In genomic region chrII:7356773-7357172, ce11 we compare ENCODE assay signal across 6 worm cellular contexts.
TF ChIP-seq lines count a peak whose summit lies in the region.

No protein-coding gene starts in this region.

TF ChIP-seq in whole organism, L1 larva, 84 proteins besides CTCF, POLR2A, EP300 and RAD21 (continues in another document):
- TF ChIP-seq mep-1 (tag; optimal IDR thresholded peaks at IDR 0.05; lab: Kevin White, UChicago), result no peak
- TF ChIP-seq nhr-77 (tag; optimal IDR thresholded peaks at IDR 0.05; lab: Kevin White, UChicago), result no peak
- TF ChIP-seq xbp-1 (tag; optimal IDR thresholded peaks at IDR 0.05; lab: Kevin White, UChicago), result peak; percentile 67
- peak; percentile 34 for TF ChIP-seq skn-1 (tag; optimal IDR thresholded peaks at IDR 0.05; lab: Kevin White, UChicago)
- no peak for TF ChIP-seq unc-130 (tag; optimal IDR thresholded peaks at IDR 0.05; lab: Kevin White, UChicago)
- TF ChIP-seq ztf-4 (tag; optimal IDR thresholded peaks at IDR 0.05; lab: Kevin White, UChicago), result no peak
- TF ChIP-seq ceh-63 (GFP tag; optimal IDR thresholded peaks at IDR 0.05; lab: Kevin White, UChicago), result no peak
- TF ChIP-seq lin-14 (GFP tag; optimal IDR thresholded peaks at IDR 0.05; lab: Kevin White, UChicago), result no peak
- TF ChIP-seq ets-5 (GFP tag; IDR thresholded peaks at IDR 0.05; lab: Robert Waterston, UW), result no peak
- TF ChIP-seq nhr-12 (tag; optimal IDR thresholded peaks at IDR 0.05; lab: Kevin White, UChicago), result no peak
- TF ChIP-seq swsn-7 (tag; optimal IDR thresholded peaks at IDR 0.05; lab: Kevin White, UChicago), result no peak
- peak; percentile 30 for TF ChIP-seq snu-23 (GFP tag; optimal IDR thresholded peaks at IDR 0.05; lab: Kevin White, UChicago)
- TF ChIP-seq grh-1 (GFP tag; IDR thresholded peaks at IDR 0.05; lab: Robert Waterston, UW), result no peak
- no peak for TF ChIP-seq aly-2 (tag; optimal IDR thresholded peaks at IDR 0.05; lab: Kevin White, UChicago)
- peak; percentile 9 to 42 (median 33) for TF ChIP-seq dpl-1 (GFP tag; optimal IDR thresholded peaks at IDR 0.05; lab: Kevin White, UChicago)
- peak in 1 of 2 experiments; percentile 80 for TF ChIP-seq lsy-2 (tag; optimal IDR thresholded peaks at IDR 0.05; lab: Kevin White, UChicago)

TF ChIP-seq in whole organism, L2 larva, 48 proteins besides CTCF, POLR2A, EP300 and RAD21:
- TF ChIP-seq sma-3 (GFP tag; optimal IDR thresholded peaks at IDR 0.05; lab: Kevin White, UChicago), result no peak
- peak in 1 of 2 experiments; percentile 60 for TF ChIP-seq lsy-2 (tag; optimal IDR thresholded peaks at IDR 0.05; lab: Kevin White, UChicago)
- TF ChIP-seq R02D3.7 (tag; optimal IDR thresholded peaks at IDR 0.05; lab: Kevin White, UChicago), result peak; percentile 66
- no peak for TF ChIP-seq ama-1 (optimal IDR thresholded peaks at IDR 0.05; lab: Kevin White, UChicago)
- peak; percentile 58 for TF ChIP-seq unc-55 (GFP tag; optimal IDR thresholded peaks at IDR 0.05; lab: Kevin White, UChicago)
- peak; percentile 36 for TF ChIP-seq C34F6.9 (tag; optimal IDR thresholded peaks at IDR 0.05; lab: Kevin White, UChicago)
- TF ChIP-seq Y55F3AM.14 (GFP tag; optimal IDR thresholded peaks at IDR 0.05; lab: Kevin White, UChicago), result no peak
- TF ChIP-seq egl-27 (tag; optimal IDR thresholded peaks at IDR 0.05; lab: Kevin White, UChicago), result no peak
- TF ChIP-seq elt-3 (tag; optimal IDR thresholded peaks at IDR 0.05; lab: Kevin White, UChicago), result no peak
- no peak for TF ChIP-seq F13H6.1 (tag; optimal IDR thresholded peaks at IDR 0.05; lab: Kevin White, UChicago)
- TF ChIP-seq lin-13 (GFP tag; optimal IDR thresholded peaks at IDR 0.05; lab: Kevin White, UChicago), result no peak

TF ChIP-seq in whole organism, L3 larva, 47 proteins besides CTCF, POLR2A, EP300 and RAD21:
- TF ChIP-seq jun-1 (tag; optimal IDR thresholded peaks at IDR 0.05; lab: Kevin White, UChicago), result no peak
- no peak for TF ChIP-seq egl-5 (tag; optimal IDR thresholded peaks at IDR 0.05; lab: Kevin White, UChicago)
- TF ChIP-seq pha-4 (tag; optimal IDR thresholded peaks at IDR 0.05; lab: Kevin White, UChicago), result peak; percentile 48
- TF ChIP-seq lin-15B (tag; optimal IDR thresholded peaks at IDR 0.05; lab: Kevin White, UChicago), result peak; percentile 30
- TF ChIP-seq nfya-1 (tag; optimal IDR thresholded peaks at IDR 0.05; lab: Kevin White, UChicago; ENCODE audit: insufficient read depth), result peak; percentile 38
- peak; percentile 85 for TF ChIP-seq R02D3.7 (tag; optimal IDR thresholded peaks at IDR 0.05; lab: Kevin White, UChicago)
- TF ChIP-seq nhr-76 (tag; optimal IDR thresholded peaks at IDR 0.05; lab: Kevin White, UChicago), result no peak
- peak; percentile 6 for TF ChIP-seq hmg-11 (tag; optimal IDR thresholded peaks at IDR 0.05; lab: Kevin White, UChicago)
- no peak for TF ChIP-seq fos-1 (tag; optimal IDR thresholded peaks at IDR 0.05; lab: Kevin White, UChicago)
- no peak for TF ChIP-seq ceh-82 (tag; optimal IDR thresholded peaks at IDR 0.05; lab: Kevin White, UChicago)
- TF ChIP-seq ztf-11 (tag; optimal IDR thresholded peaks at IDR 0.05; lab: Kevin White, UChicago), result no peak
- TF ChIP-seq fkh-2 (tag; optimal IDR thresholded peaks at IDR 0.05; lab: Kevin White, UChicago), result no peak
- no peak for TF ChIP-seq unc-62 (GFP tag; optimal IDR thresholded peaks at IDR 0.05; lab: Kevin White, UChicago)
- TF ChIP-seq elt-1 (tag; optimal IDR thresholded peaks at IDR 0.05; lab: Kevin White, UChicago), result no peak
- peak; percentile 20 for TF ChIP-seq nhr-23 (tag; optimal IDR thresholded peaks at IDR 0.05; lab: Kevin White, UChicago)

TF ChIP-seq in whole organism, L4 larva, 104 proteins besides CTCF, POLR2A, EP300 and RAD21:
- TF ChIP-seq mes-2 (tag; optimal IDR thresholded peaks at IDR 0.05; lab: Kevin White, UChicago; ENCODE audit: poor library complexity, severe bottlenecking), result peak; percentile 57
- no peak for TF ChIP-seq ceh-62 (tag; optimal IDR thresholded peaks at IDR 0.05; lab: Kevin White, UChicago)
- TF ChIP-seq aha-1 (tag; lab: Kevin White, UChicago), result peak; percentile 53
- TF ChIP-seq R02D3.7 (tag; optimal IDR thresholded peaks at IDR 0.05; lab: Kevin White, UChicago), result peak; percentile 63
- peak; percentile 91 for TF ChIP-seq T20F7.1 (GFP tag; optimal IDR thresholded peaks at IDR 0.05; lab: Kevin White, UChicago)
- TF ChIP-seq Y48G9A.11 (GFP tag; IDR thresholded peaks at IDR 0.05; lab: Robert Waterston, UW), result peak; percentile 99
- no peak for TF ChIP-seq tra-1 (GFP tag; IDR thresholded peaks at IDR 0.05; lab: Robert Waterston, UW)
- TF ChIP-seq nhr-76 (tag; optimal IDR thresholded peaks at IDR 0.05; lab: Kevin White, UChicago), result no peak
- peak in 1 of 2 experiments; percentile 69 for TF ChIP-seq lsy-2 (tag; optimal IDR thresholded peaks at IDR 0.05; lab: Kevin White, UChicago)

TF ChIP-seq in whole organism, mixed stage, embryonic, 35 proteins besides CTCF, POLR2A, EP300 and RAD21:
- TF ChIP-seq nhr-12 (tag; optimal IDR thresholded peaks at IDR 0.05; lab: Kevin White, UChicago) (no peak), lsy-2 (tag; optimal IDR thresholded peaks at IDR 0.05; lab: Kevin White, UChicago) (peak; percentile 30)

TF ChIP-seq in whole organism, young adult, 124 proteins besides CTCF, POLR2A, EP300 and RAD21:
- TF ChIP-seq snpc-4 (GFP tag; optimal IDR thresholded peaks at IDR 0.05; lab: Kevin White, UChicago) (no peak), snpc-4 (tag; optimal IDR thresholded peaks at IDR 0.05; lab: Kevin White, UChicago) (peak in 1 of 4 experiments; percentile 21), madf-8 (GFP tag; conservative IDR thresholded peaks at IDR 0.05; lab: Robert Waterston, UW) (peak; percentile 83), snpc-3.4 (tag; optimal IDR thresholded peaks at IDR 0.05; lab: Kevin White, UChicago) (peak; percentile 30), rcor-1 (GFP tag; IDR thresholded peaks at IDR 0.05; lab: Robert Waterston, UW) (peak; percentile 57), ekl-4 (GFP tag; IDR thresholded peaks at IDR 0.05; lab: Robert Waterston, UW) (no peak), fkh-3 (tag; optimal IDR thresholded peaks at IDR 0.05; lab: Kevin White, UChicago) (no peak), xnd-1 (tag; optimal IDR thresholded peaks at IDR 0.05; lab: Kevin White, UChicago) (peak; percentile 69), ceh-27 (GFP tag; optimal IDR thresholded peaks at IDR 0.05; lab: Kevin White, UChicago) (no peak), lsl-1 (GFP tag; optimal IDR thresholded peaks at IDR 0.05; lab: Kevin White, UChicago) (peak; percentile 12), hmg-1.2 (GFP tag; IDR thresholded peaks at IDR 0.05; lab: Robert Waterston, UW) (peak; percentile 92), lsy-27 (tag; optimal IDR thresholded peaks at IDR 0.05; lab: Kevin White, UChicago; ENCODE audit: borderline replicate concordance, insufficient read depth) (no peak), madf-6 (GFP tag; IDR thresholded peaks at IDR 0.05; lab: Robert Waterston, UW) (peak; percentile 93), B0019.2 (GFP tag; conservative IDR thresholded peaks at IDR 0.05; lab: Robert Waterston, UW) (peak; percentile 32; the same call in 1 of the 2 replicates), him-1 (tag; optimal IDR thresholded peaks at IDR 0.05; lab: Kevin White, UChicago) (peak; percentile 42), attf-3 (GFP tag; conservative IDR thresholded peaks at IDR 0.05; lab: Robert Waterston, UW) (peak; percentile 94), efl-1 (GFP tag; optimal IDR thresholded peaks at IDR 0.05; lab: Kevin White, UChicago) (peak; percentile 17)
